Worm (Caenorhabditis elegans) whole organism, young adult: ENCODE results near the gene C14C6.3.

Experiments
- B0035.1 ChIP-seq: sonication (generic microtip); optimal IDR thresholded peaks from 2 replicates; lab custom pipeline; 2016; ENCODE audit warnings: missing genetic modification characterization, mild to moderate bottlenecking, missing compliant biosample characterization, missing genotype, missing genetic modification reagents
- C06A6.2 ChIP-seq: fragments of 200-800 bp; sonication (Bioruptor generic); conservative IDR thresholded peaks from 2 replicates; pipeline ENCODE4 v1.3.6; 2022; ENCODE audit warnings: missing genetic modification characterization, missing compliant biosample characterization
- K11D2.4 ChIP-seq: fragments of 200-800 bp; sonication (Bioruptor generic); IDR thresholded peaks from 2 replicates; pipeline ENCODE4 v1.3.6; 2022; ENCODE audit warnings: missing genetic modification reagents, missing genetic modification characterization, missing compliant biosample characterization
- Y53F4B.3 ChIP-seq: fragments of 200-800 bp; sonication (Bioruptor generic); IDR thresholded peaks from 2 replicates; pipeline ENCODE4 v1.3.6; 2022; ENCODE audit warnings: missing genetic modification reagents, missing genetic modification characterization, missing compliant biosample characterization
- Y56A3A.18 ChIP-seq: fragments of 200-800 bp; sonication (Bioruptor generic); IDR thresholded peaks from 2 replicates; pipeline ENCODE4 v1.3.6; 2022; ENCODE audit warnings: missing genetic modification reagents, missing genetic modification characterization, missing compliant biosample characterization
- aptf-2 ChIP-seq: fragments of 200-800 bp; sonication (Bioruptor generic); conservative IDR thresholded peaks from 2 replicates; pipeline ENCODE4 v1.3.6; 2022; ENCODE audit warnings: missing genetic modification reagents, missing genetic modification characterization, missing compliant biosample characterization
- attf-5 ChIP-seq: fragments of 200-800 bp; sonication (Bioruptor generic); optimal IDR thresholded peaks from 2 replicates; lab custom pipeline; 2018; ENCODE audit warnings: mild to moderate bottlenecking, missing genetic modification characterization, missing compliant biosample characterization
- ceh-58 ChIP-seq: fragments of 200-800 bp; sonication (Bioruptor generic); IDR thresholded peaks from 2 replicates; pipeline ENCODE4 v1.3.6; 2022; ENCODE audit warnings: missing genetic modification characterization, missing compliant biosample characterization
- egl-18 ChIP-seq: fragments of 200-800 bp; sonication (Bioruptor generic); IDR thresholded peaks from 2 replicates; pipeline ENCODE4 v1.3.6; 2022; ENCODE audit warnings: missing genetic modification reagents, missing genetic modification characterization, missing compliant biosample characterization
- egrh-3 ChIP-seq: fragments of 200-800 bp; sonication (Bioruptor generic); IDR thresholded peaks from 2 replicates; pipeline ENCODE4 v1.3.6; 2022; ENCODE audit warnings: missing genetic modification reagents, missing genetic modification characterization, missing compliant biosample characterization
- hlh-12 ChIP-seq: sonication (generic microtip); optimal IDR thresholded peaks from 2 replicates; lab custom pipeline; 2016; ENCODE audit warnings: missing genetic modification characterization, missing compliant biosample characterization
- lin-54 ChIP-seq: fragments of 200-800 bp; sonication (Bioruptor generic); optimal IDR thresholded peaks from 2 replicates; lab custom pipeline; 2018; ENCODE audit warnings: mild to moderate bottlenecking, missing genetic modification characterization, missing compliant biosample characterization
- mel-28 ChIP-seq: sonication (generic microtip); optimal IDR thresholded peaks from 2 replicates; lab custom pipeline; 2016; ENCODE audit warnings: borderline replicate concordance, mild to moderate bottlenecking, missing genetic modification characterization, missing compliant biosample characterization
- nhr-120 ChIP-seq: fragments of 200-800 bp; sonication (Bioruptor generic); IDR thresholded peaks from 2 replicates; pipeline ENCODE4 v1.3.6; 2022; ENCODE audit warnings: missing genetic modification characterization, missing compliant biosample characterization
- nhr-80 ChIP-seq: sonication (generic microtip); optimal IDR thresholded peaks from 2 replicates; lab custom pipeline; 2016; ENCODE audit warnings: missing genetic modification characterization, missing compliant biosample characterization
- repo-1 ChIP-seq: sonication (generic microtip); optimal IDR thresholded peaks from 2 replicates; lab custom pipeline; 2017; ENCODE audit warnings: mild to moderate bottlenecking, missing genetic modification characterization, missing compliant biosample characterization
- rpc-1 ChIP-seq, 2 experiments: fragments of 150-350 bp in 1 of 2; sonication (generic microtip) in 1 of 2; optimal IDR thresholded peaks; 2 replicates each; lab custom pipeline; 2014 to 2018; ENCODE audit warnings: missing biosample characterization in 1 of 2, missing genetic modification characterization in 1 of 2, missing genetic modification reagents in 1 of 2, missing genotype in 1 of 2
- snpc-1.1 ChIP-seq: sonication (generic microtip); optimal IDR thresholded peaks from 2 replicates; lab custom pipeline; 2017; ENCODE audit warnings: missing genetic modification characterization, mild to moderate bottlenecking, missing compliant biosample characterization, antibody characterized with exemption, moderate library complexity, missing genotype, missing genetic modification reagents; ENCODE audit not compliant: insufficient read depth
- snpc-1.3 ChIP-seq: sonication (generic microtip); optimal IDR thresholded peaks from 2 replicates; lab custom pipeline; 2017; ENCODE audit warnings: missing genetic modification characterization, mild to moderate bottlenecking, missing compliant biosample characterization, antibody characterized with exemption, moderate library complexity, missing genotype, missing genetic modification reagents; ENCODE audit not compliant: insufficient read depth
- somi-1 ChIP-seq: fragments of 200-800 bp; sonication (Bioruptor generic); optimal IDR thresholded peaks from 2 replicates; lab custom pipeline; 2018; ENCODE audit warnings: mild to moderate bottlenecking, missing genetic modification characterization, missing compliant biosample characterization
- sptf-2 ChIP-seq: fragments of 200-800 bp; sonication (Bioruptor generic); optimal IDR thresholded peaks from 2 replicates; lab custom pipeline; 2018; ENCODE audit warnings: mild to moderate bottlenecking, missing genetic modification characterization, missing compliant biosample characterization
- unc-130 ChIP-seq: sonication (generic microtip); optimal IDR thresholded peaks from 2 replicates; lab custom pipeline; 2016; ENCODE audit warnings: missing genetic modification reagents, missing genetic modification characterization, missing compliant biosample characterization
- ztf-18 ChIP-seq: sonication (generic microtip); optimal IDR thresholded peaks from 2 replicates; lab custom pipeline; 2016; ENCODE audit warnings: missing genotype, mild to moderate bottlenecking, missing genetic modification characterization, missing compliant biosample characterization

Gene C14C6.3

DNA sequence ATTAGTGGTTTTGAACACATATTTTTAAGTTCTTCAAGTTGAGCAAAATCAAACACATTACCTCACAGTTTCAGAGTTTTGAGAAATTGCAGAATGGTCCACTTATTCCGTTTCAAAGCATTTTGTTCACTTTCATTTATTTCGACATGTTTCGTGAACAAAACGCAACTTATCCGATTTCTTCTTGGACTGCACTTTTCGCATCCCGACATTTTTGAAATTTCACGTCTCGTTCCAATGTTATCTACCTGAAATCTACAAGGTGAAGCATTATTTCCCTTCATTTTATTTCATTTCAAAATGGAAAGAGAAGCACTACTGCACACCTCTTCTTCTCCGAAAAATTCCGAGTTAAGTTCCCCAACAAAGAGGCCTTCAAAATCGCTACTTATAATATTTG lies 46.9 kb downstream of the C14C6.3 start, which contains the start of gene ZK488.6:
ZK488.6 (plus strand) TSS at position 301 of the 400 bp plus-strand sequence.
- no peak for TF ChIP-seq hlh-12 (tag; lab: Kevin White, UChicago)
- no peak for TF ChIP-seq sptf-2
- no peak for TF ChIP-seq aptf-2 (GFP tag; lab: Robert Waterston, UW)

DNA sequence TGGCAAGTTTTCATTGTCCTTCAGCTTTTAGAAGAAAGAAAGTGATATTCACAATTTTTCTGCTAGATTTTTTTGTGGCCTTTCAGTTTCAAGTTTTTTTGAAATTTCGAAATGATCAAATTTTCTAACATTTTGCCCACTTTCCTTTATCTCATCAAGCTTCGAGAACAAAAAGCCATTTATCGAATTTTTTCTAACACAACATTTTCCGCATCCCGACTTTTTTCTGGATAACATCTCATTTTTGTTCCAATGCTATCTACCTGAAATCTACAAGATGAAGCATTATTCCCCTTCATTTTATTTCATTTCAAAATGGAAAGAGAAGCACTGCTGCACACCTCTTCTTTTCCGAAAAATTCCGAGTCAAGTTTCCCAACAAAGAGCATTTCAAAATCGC lies 49.7 kb downstream of the C14C6.3 start, which contains the start of gene ZK488.5:
ZK488.5 (plus strand) TSS at position 301 of the 400 bp plus-strand sequence.
- no peak for TF ChIP-seq repo-1 (tag; lab: Kevin White, UChicago)
- TF ChIP-seq Y56A3A.18 (GFP tag; lab: Robert Waterston, UW), result no peak
- no peak for TF ChIP-seq nhr-120 (GFP tag; lab: Robert Waterston, UW)
- no peak for TF ChIP-seq ceh-58 (GFP tag; lab: Robert Waterston, UW)
- TF ChIP-seq attf-5, result no peak
- TF ChIP-seq ztf-18 (tag; lab: Kevin White, UChicago), result no peak
- no peak for TF ChIP-seq K11D2.4 (GFP tag; lab: Robert Waterston, UW)
- no peak for TF ChIP-seq unc-130
- no peak for TF ChIP-seq egrh-3 (GFP tag; lab: Robert Waterston, UW)
- no peak for TF ChIP-seq mel-28 (tag; lab: Kevin White, UChicago)
- no peak for TF ChIP-seq Y53F4B.3
- no peak for TF ChIP-seq B0035.1 (tag; lab: Kevin White, UChicago)
- no peak for TF ChIP-seq somi-1 (GFP tag; lab: Kevin White, UChicago)
- TF ChIP-seq lin-54, result no peak
- TF ChIP-seq nhr-80 (tag; lab: Kevin White, UChicago), result no peak
- TF ChIP-seq snpc-1.1 (tag; lab: Kevin White, UChicago), result no peak
- TF ChIP-seq egl-18 (GFP tag; lab: Robert Waterston, UW), result no peak
- TF ChIP-seq snpc-1.3 (tag; lab: Kevin White, UChicago), result no peak
- TF ChIP-seq rpc-1 (optimal IDR thresholded peaks at IDR 0.05; lab: Kevin White, UChicago), result no peak
- no peak for TF ChIP-seq rpc-1 (tag; optimal IDR thresholded peaks at IDR 0.05; lab: Kevin White, UChicago)
- no peak for TF ChIP-seq C06A6.2
